Worm (Caenorhabditis elegans) whole organism, early embryonic: ENCODE data around the gene Y39B6A.30.

ENCODE experiments used
- B0310.2 ChIP-seq: sonication (generic microtip); optimal IDR thresholded peaks from 2 replicates; lab custom pipeline; 2016; ENCODE audit warnings: mild to moderate bottlenecking, missing genetic modification characterization, missing compliant biosample characterization
- F13C5.2 ChIP-seq: sonication (generic microtip); optimal IDR thresholded peaks from 2 replicates; lab custom pipeline; 2017; ENCODE audit warnings: mild to moderate bottlenecking, missing genetic modification characterization, inconsistent platforms, missing compliant biosample characterization
- aly-1 ChIP-seq: sonication (generic microtip); optimal IDR thresholded peaks from 2 replicates; lab custom pipeline; 2016; ENCODE audit warnings: missing genetic modification characterization, missing compliant biosample characterization
- ama-1 ChIP-seq: fragments of 150-350 bp; optimal IDR thresholded peaks from 2 replicates; lab custom pipeline; 2014
- ceh-13 ChIP-seq: fragments of 200-800 bp; sonication (Bioruptor generic); optimal IDR thresholded peaks from 2 replicates; lab custom pipeline; 2018; ENCODE audit warnings: mild to moderate bottlenecking, missing genetic modification characterization, missing compliant biosample characterization
- ceh-36 ChIP-seq: sonication (generic microtip); optimal IDR thresholded peaks from 2 replicates; lab custom pipeline; 2016; ENCODE audit warnings: missing genetic modification characterization, inconsistent platforms, missing compliant biosample characterization
- ets-7 ChIP-seq: sonication (generic microtip); optimal IDR thresholded peaks from 2 replicates; lab custom pipeline; 2016; ENCODE audit warnings: missing genotype, missing genetic modification characterization, missing compliant biosample characterization
- flt-1 ChIP-seq: fragments of 200-800 bp; sonication (Bioruptor generic); IDR thresholded peaks from 2 replicates; pipeline ENCODE4 v1.3.6; 2022; ENCODE audit warnings: missing genetic modification characterization, missing compliant biosample characterization
- hmbx-1 ChIP-seq: sonication (generic microtip); optimal IDR thresholded peaks from 2 replicates; lab custom pipeline; 2016; ENCODE audit warnings: mild to moderate bottlenecking, missing genetic modification characterization, missing compliant biosample characterization
- hmg-4 ChIP-seq: fragments of 200-800 bp; sonication (Bioruptor generic); optimal IDR thresholded peaks from 2 replicates; lab custom pipeline; 2018; ENCODE audit warnings: mild to moderate bottlenecking, missing genetic modification characterization, missing compliant biosample characterization
- hnd-1 ChIP-seq: sonication (generic microtip); optimal IDR thresholded peaks from 2 replicates; lab custom pipeline; 2016; ENCODE audit warnings: missing genetic modification characterization, missing compliant biosample characterization
- pes-1 ChIP-seq: fragments of 200-800 bp; sonication (Bioruptor generic); IDR thresholded peaks from 2 replicates; pipeline ENCODE4 v1.3.6; 2022; ENCODE audit warnings: missing genetic modification reagents, missing genetic modification characterization, missing compliant biosample characterization
- scrt-1 ChIP-seq: fragments of 200-800 bp; sonication (Bioruptor generic); IDR thresholded peaks from 2 replicates; pipeline ENCODE4 v1.3.6; 2022; ENCODE audit warnings: missing genetic modification characterization, missing compliant biosample characterization
- sea-1 ChIP-seq: fragments of 200-800 bp; sonication (Bioruptor generic); conservative IDR thresholded peaks from 2 replicates; pipeline ENCODE4 v1.3.6; 2022; ENCODE audit warnings: missing genetic modification characterization, missing compliant biosample characterization
- tbx-11 ChIP-seq: fragments of 200-800 bp; sonication (Bioruptor generic); IDR thresholded peaks from 2 replicates; pipeline ENCODE4 v1.3.6; 2022; ENCODE audit warnings: missing genetic modification characterization, missing compliant biosample characterization
- tbx-37 ChIP-seq: fragments of 200-800 bp; sonication (Bioruptor generic); conservative IDR thresholded peaks from 2 replicates; pipeline ENCODE4 v1.3.6; 2022; ENCODE audit warnings: missing genetic modification reagents, missing genetic modification characterization, missing compliant biosample characterization
- tra-4 ChIP-seq: sonication (generic microtip); optimal IDR thresholded peaks from 2 replicates; lab custom pipeline; 2017; ENCODE audit warnings: missing genetic modification characterization, missing compliant biosample characterization

The Y39B6A.30 gene

ce11 chrV:19036061-19036460, 21.7 kb downstream of the Y39B6A.30 start:
- TF ChIP-seq scrt-1 (GFP tag; lab: Robert Waterston, UW) (no peak), ets-7 (no peak), tbx-37 (GFP tag; lab: Robert Waterston, UW) (no peak), ceh-36 (tag; lab: Kevin White, UChicago) (no peak), ceh-13 (GFP tag; lab: Kevin White, UChicago) (no peak), hmbx-1 (tag; lab: Kevin White, UChicago) (no peak), flt-1 (GFP tag; lab: Robert Waterston, UW) (no peak), aly-1 (tag; lab: Kevin White, UChicago) (no peak), tbx-11 (no peak), F13C5.2 (no peak), ama-1 (no peak), B0310.2 (tag; lab: Kevin White, UChicago) (no peak), hnd-1 (tag; lab: Kevin White, UChicago) (no peak)

DNA sequence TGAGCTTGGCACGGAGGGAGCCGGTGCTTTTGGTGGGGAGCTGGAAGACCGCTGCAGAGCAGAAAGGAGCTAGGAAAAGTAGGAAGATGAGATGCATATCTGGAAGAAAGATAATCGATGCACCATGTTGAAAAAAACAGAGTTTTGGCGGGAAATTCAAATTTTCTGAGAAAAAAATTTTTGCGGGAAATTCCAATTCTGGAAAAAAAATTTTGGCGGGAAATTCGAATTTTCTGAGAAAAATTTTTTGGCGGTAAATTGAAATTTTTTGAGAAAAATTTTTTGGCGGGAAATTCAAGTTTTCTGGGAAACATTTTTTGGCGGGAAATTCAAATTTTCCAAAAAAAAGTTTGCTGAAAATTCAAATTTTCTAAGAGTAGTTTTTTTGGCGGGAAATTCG, 22.8 kb downstream of the Y39B6A.30 start, which contains the start of gene asp-17:
TSS of gene asp-17 (minus strand) at position 101 of the 400 bp plus-strand sequence.
- no peak for TF ChIP-seq tra-4 (tag; lab: Kevin White, UChicago)

DNA sequence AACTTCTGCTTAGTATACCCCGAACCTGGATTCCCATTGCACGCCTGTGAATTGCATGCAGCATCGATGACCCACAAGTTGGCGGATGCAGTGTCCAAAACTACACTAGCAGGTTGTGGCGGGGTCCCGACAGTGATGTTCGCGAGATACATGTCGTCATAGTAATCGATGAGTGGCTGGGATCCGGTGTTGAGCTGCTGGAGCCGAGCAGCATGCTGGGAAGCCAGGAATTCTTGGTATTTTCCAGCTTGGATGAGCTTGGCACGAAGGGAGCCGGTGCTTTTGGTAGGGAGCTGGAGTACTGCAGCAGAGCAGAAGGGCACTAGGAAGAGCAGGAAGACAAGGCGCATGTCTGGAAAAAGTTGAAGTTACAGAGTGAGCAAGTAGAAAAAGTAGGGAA, 27.9 kb downstream of the Y39B6A.30 start, which contains the start of gene asp-16:
TSS of gene asp-16 (minus strand) at position 350 of the 400 bp plus-strand sequence.
- TF ChIP-seq scrt-1 (GFP tag; lab: Robert Waterston, UW) (no peak), flt-1 (GFP tag; lab: Robert Waterston, UW) (no peak), ama-1 (no peak), B0310.2 (tag; lab: Kevin White, UChicago) (no peak), pes-1 (GFP tag; lab: Robert Waterston, UW) (no peak), tra-4 (tag; lab: Kevin White, UChicago) (no peak), ets-7 (no peak), ceh-13 (GFP tag; lab: Kevin White, UChicago) (no peak), aly-1 (tag; lab: Kevin White, UChicago) (no peak), sea-1 (GFP tag; lab: Robert Waterston, UW) (no peak), hmg-4 (GFP tag; lab: Kevin White, UChicago) (no peak), F13C5.2 (no peak), hnd-1 (tag; lab: Kevin White, UChicago) (no peak)

DNA sequence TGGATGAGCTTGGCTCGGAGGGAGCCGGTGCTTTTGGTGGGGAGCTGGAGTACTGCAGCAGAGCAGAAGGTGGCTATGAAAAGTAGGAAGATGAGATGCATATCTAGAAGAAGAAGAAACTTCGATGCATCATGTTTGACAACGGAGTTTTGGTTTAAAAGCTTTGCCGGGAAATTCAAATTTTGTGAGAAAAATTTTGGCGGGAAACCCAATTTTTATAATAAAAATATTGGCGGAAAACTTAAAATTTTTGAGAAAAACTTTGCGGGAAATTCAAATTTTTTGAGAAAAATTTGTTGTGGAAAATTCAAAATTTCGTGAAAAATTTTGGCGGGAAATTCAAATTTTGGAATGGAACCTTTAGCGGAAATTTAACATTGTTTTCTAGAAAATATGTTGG, 30.4 kb downstream of the Y39B6A.30 start, which contains the start of gene asp-15:
TSS of gene asp-15 (minus strand) at position 101 of the 400 bp plus-strand sequence.
- TF ChIP-seq tra-4 (tag; lab: Kevin White, UChicago) = no peak
- no peak for TF ChIP-seq ceh-13 (GFP tag; lab: Kevin White, UChicago)

- TF ChIP-seq ets-7 (no peak), aly-1 (tag; lab: Kevin White, UChicago) (no peak), tbx-37 (GFP tag; lab: Robert Waterston, UW) (no peak), sea-1 (GFP tag; lab: Robert Waterston, UW) (no peak), ceh-36 (tag; lab: Kevin White, UChicago) (no peak), pes-1 (GFP tag; lab: Robert Waterston, UW) (no peak), hnd-1 (tag; lab: Kevin White, UChicago) (no peak), hmbx-1 (tag; lab: Kevin White, UChicago) (no peak), tra-4 (tag; lab: Kevin White, UChicago) (no peak), flt-1 (GFP tag; lab: Robert Waterston, UW) (no peak), hmg-4 (GFP tag; lab: Kevin White, UChicago) (no peak), tbx-11 (no peak), F13C5.2 (no peak), ceh-13 (GFP tag; lab: Kevin White, UChicago) (no peak), ama-1 (no peak), B0310.2 (tag; lab: Kevin White, UChicago) (no peak), scrt-1 (GFP tag; lab: Robert Waterston, UW) (no peak)
Measured at ce11 chrV:19047442-19047841, 33.1 kb downstream of the Y39B6A.30 start.

DNA sequence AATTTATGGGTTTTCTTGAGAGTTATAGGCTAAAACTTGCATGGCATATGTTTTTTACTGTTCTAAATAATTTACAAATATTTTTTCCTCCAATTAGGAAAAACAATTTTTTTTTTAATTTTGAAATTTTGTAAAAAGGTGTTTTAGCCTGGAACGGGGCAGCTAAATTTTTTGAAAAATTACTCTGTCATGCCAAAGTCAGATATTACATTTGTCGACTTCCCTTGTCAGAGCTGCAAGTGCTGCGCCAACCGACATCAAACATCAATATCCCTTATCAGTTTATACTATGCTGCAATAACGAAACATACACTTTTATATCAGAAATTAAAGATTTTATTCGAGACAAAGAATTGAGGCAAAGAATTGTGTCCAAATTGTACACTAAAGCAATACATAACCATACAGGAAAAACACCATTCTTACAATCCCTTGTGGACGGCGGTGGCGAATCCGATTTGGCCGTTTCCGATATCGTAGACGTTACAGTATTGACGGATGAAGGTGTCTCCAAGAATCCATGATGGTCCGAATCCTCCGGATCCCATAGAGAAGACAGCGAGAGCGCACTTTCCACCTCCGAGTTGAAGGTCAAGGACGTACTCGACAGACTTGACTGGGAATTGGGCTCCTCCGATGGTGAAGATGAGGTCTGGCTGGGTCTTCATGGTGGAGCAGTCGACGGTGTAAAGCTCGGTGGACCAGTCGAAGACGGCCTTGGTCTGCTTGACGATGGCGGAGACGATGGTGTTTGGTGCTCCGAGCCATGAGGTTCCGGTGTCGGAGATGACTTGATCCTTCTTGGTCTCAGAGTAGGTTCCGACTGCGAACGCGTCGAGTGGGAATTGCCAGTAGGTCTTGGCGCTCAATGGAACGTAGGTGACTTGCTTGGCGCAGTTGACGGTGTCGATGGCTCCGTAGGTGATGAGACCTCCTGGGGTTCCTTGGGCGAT, 35.0 kb downstream of the Y39B6A.30 start:
- no peak for TF ChIP-seq ets-7
- TF ChIP-seq scrt-1 (GFP tag; lab: Robert Waterston, UW) = no peak
- no peak for TF ChIP-seq ama-1
- no peak for TF ChIP-seq hnd-1 (tag; lab: Kevin White, UChicago)
- no peak for TF ChIP-seq hmg-4 (GFP tag; lab: Kevin White, UChicago)
- TF ChIP-seq tbx-11 = no peak
- TF ChIP-seq ceh-13 (GFP tag; lab: Kevin White, UChicago) = no peak
- no peak for TF ChIP-seq tbx-37 (GFP tag; lab: Robert Waterston, UW)
- TF ChIP-seq tra-4 (tag; lab: Kevin White, UChicago) = no peak
- no peak for TF ChIP-seq sea-1 (GFP tag; lab: Robert Waterston, UW)
- TF ChIP-seq flt-1 (GFP tag; lab: Robert Waterston, UW) = no peak
- no peak for TF ChIP-seq pes-1 (GFP tag; lab: Robert Waterston, UW)
- TF ChIP-seq aly-1 (tag; lab: Kevin White, UChicago) = no peak
- TF ChIP-seq F13C5.2 = no peak
- TF ChIP-seq B0310.2 (tag; lab: Kevin White, UChicago) = no peak
- no peak for TF ChIP-seq hmbx-1 (tag; lab: Kevin White, UChicago)
- TF ChIP-seq ceh-36 (tag; lab: Kevin White, UChicago) = no peak

- no peak for TF ChIP-seq tbx-37 (GFP tag; lab: Robert Waterston, UW)
- TF ChIP-seq scrt-1 (GFP tag; lab: Robert Waterston, UW) = no peak
- no peak for TF ChIP-seq F13C5.2
- no peak for TF ChIP-seq hmbx-1 (tag; lab: Kevin White, UChicago)
- TF ChIP-seq tbx-11 = no peak
- no peak for TF ChIP-seq pes-1 (GFP tag; lab: Robert Waterston, UW)
- TF ChIP-seq ceh-36 (tag; lab: Kevin White, UChicago) = no peak
- TF ChIP-seq hnd-1 (tag; lab: Kevin White, UChicago) = no peak
- no peak for TF ChIP-seq ets-7
- TF ChIP-seq tra-4 (tag; lab: Kevin White, UChicago) = no peak
- TF ChIP-seq aly-1 (tag; lab: Kevin White, UChicago) = no peak
- TF ChIP-seq ama-1 = no peak
- TF ChIP-seq ceh-13 (GFP tag; lab: Kevin White, UChicago) = no peak
- TF ChIP-seq sea-1 (GFP tag; lab: Robert Waterston, UW) = no peak
- TF ChIP-seq hmg-4 (GFP tag; lab: Kevin White, UChicago) = no peak
- TF ChIP-seq B0310.2 (tag; lab: Kevin White, UChicago) = no peak
- no peak for TF ChIP-seq flt-1 (GFP tag; lab: Robert Waterston, UW)
Measured at ce11 chrV:19050438-19050837, 36.1 kb downstream of the Y39B6A.30 start, which contains the start of gene asp-1. Gene asp-1 (minus strand): TSS chrV:19050752.
